Worm (Caenorhabditis elegans) whole organism, early embryonic: ENCODE data around the gene serp-1.1.

ENCODE experiments used
- B0310.2 ChIP-seq: sonication (generic microtip); optimal IDR thresholded peaks from 2 replicates; lab custom pipeline; 2016; ENCODE audit warnings: mild to moderate bottlenecking, missing genetic modification characterization, missing compliant biosample characterization
- ama-1 ChIP-seq: fragments of 150-350 bp; optimal IDR thresholded peaks from 2 replicates; lab custom pipeline; 2014
- flt-1 ChIP-seq: fragments of 200-800 bp; sonication (Bioruptor generic); IDR thresholded peaks from 2 replicates; pipeline ENCODE4 v1.3.6; 2022; ENCODE audit warnings: missing genetic modification characterization, missing compliant biosample characterization
- hmg-4 ChIP-seq: fragments of 200-800 bp; sonication (Bioruptor generic); optimal IDR thresholded peaks from 2 replicates; lab custom pipeline; 2018; ENCODE audit warnings: mild to moderate bottlenecking, missing genetic modification characterization, missing compliant biosample characterization
- hnd-1 ChIP-seq: sonication (generic microtip); optimal IDR thresholded peaks from 2 replicates; lab custom pipeline; 2016; ENCODE audit warnings: missing genetic modification characterization, missing compliant biosample characterization
- sea-1 ChIP-seq: fragments of 200-800 bp; sonication (Bioruptor generic); conservative IDR thresholded peaks from 2 replicates; pipeline ENCODE4 v1.3.6; 2022; ENCODE audit warnings: missing genetic modification characterization, missing compliant biosample characterization
- tbx-37 ChIP-seq: fragments of 200-800 bp; sonication (Bioruptor generic); conservative IDR thresholded peaks from 2 replicates; pipeline ENCODE4 v1.3.6; 2022; ENCODE audit warnings: missing genetic modification reagents, missing genetic modification characterization, missing compliant biosample characterization
- tra-4 ChIP-seq: sonication (generic microtip); optimal IDR thresholded peaks from 2 replicates; lab custom pipeline; 2017; ENCODE audit warnings: missing genetic modification characterization, missing compliant biosample characterization

ce11 chrX:15881027-15881426 is 39.7 kb downstream of the serp-1.1 start:
- no peak for TF ChIP-seq tbx-37 (GFP tag; lab: Robert Waterston, UW)
- TF ChIP-seq ama-1, result no peak
- no peak for TF ChIP-seq tra-4
- peak; percentile 23 for TF ChIP-seq hmg-4 (GFP tag; lab: Kevin White, UChicago)
- no peak for TF ChIP-seq hnd-1 (tag; lab: Kevin White, UChicago)
- TF ChIP-seq flt-1 (GFP tag; lab: Robert Waterston, UW), result no peak
- TF ChIP-seq B0310.2 (tag; lab: Kevin White, UChicago), result no peak
- TF ChIP-seq sea-1, result no peak
